Fruit fly (Drosophila melanogaster) ovary, adult (tissue): ENCODE data around the gene Bgb.

ENCODE experiments used
- CG17801 ChIP-seq: fragments of 200-800 bp; optimal IDR thresholded peaks from 2 replicates; lab custom pipeline; 2019; ENCODE audit warnings: missing biosample characterization, mild to moderate bottlenecking, missing genetic modification characterization, moderate library complexity; ENCODE audit not compliant: partially characterized antibody

Gene Bgb

dm6 chr3L:1639185-1639812, at the start of gene Bgb, which contains the start of gene Mettl2:
Gene Bgb (plus strand): TSS chr3L:1639711.
Gene Mettl2 (minus strand): TSS chr3L:1639235.
- TF ChIP-seq CG17801 (GFP tag; lab: Kevin White, UChicago) = peak; percentile 77

DNA sequence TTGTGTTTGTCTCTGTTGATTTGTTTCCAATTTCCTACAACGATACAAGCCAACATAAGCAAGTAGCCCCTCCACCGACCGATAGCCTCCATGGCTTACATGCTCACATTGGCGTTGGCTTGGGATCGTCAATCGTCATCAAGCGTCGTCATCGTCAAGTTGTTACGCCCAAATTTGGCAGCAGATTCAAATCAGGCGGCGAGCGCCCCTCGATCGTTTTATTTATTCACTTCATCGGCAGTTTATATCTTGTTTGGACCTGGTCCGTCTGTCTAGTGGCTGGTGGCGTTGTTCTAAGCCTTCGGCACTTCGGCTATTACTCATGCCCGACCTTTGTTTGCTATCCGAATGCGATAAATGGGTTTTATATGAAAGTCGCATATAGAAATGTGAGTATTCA, 49.3 kb upstream of the Bgb start:
- no peak for TF ChIP-seq CG17801 (GFP tag; lab: Kevin White, UChicago)

dm6 chr3L:1591692-1592371, 47.7 kb upstream of the Bgb start:
- no peak for TF ChIP-seq CG17801 (GFP tag; lab: Kevin White, UChicago)

- peak; percentile 40 for TF ChIP-seq CG17801 (GFP tag; lab: Kevin White, UChicago)
These were observed 46.6 kb upstream of the Bgb start for dm6 chr3L:1592822-1593452.

dm6 chr3L:1602064-1602832, 37.3 kb upstream of the Bgb start, which contains the start of gene CG12104:
Gene CG12104 (minus strand): TSS chr3L:1602674.
- no peak for TF ChIP-seq CG17801 (GFP tag; lab: Kevin White, UChicago)

dm6 chr3L:1602833-1603128, 36.7 kb upstream of the Bgb start, which contains the start of the genes CG18170 and CG33791:
Gene CG18170 (plus strand): TSS chr3L:1602954.
Gene CG33791 (plus strand): TSS chr3L:1602954.
- TF ChIP-seq CG17801 (GFP tag; lab: Kevin White, UChicago) = no peak

- no peak for TF ChIP-seq CG17801 (GFP tag; lab: Kevin White, UChicago)
These were observed 29.9 kb upstream of the Bgb start for dm6 chr3L:1609611-1610010.

DNA sequence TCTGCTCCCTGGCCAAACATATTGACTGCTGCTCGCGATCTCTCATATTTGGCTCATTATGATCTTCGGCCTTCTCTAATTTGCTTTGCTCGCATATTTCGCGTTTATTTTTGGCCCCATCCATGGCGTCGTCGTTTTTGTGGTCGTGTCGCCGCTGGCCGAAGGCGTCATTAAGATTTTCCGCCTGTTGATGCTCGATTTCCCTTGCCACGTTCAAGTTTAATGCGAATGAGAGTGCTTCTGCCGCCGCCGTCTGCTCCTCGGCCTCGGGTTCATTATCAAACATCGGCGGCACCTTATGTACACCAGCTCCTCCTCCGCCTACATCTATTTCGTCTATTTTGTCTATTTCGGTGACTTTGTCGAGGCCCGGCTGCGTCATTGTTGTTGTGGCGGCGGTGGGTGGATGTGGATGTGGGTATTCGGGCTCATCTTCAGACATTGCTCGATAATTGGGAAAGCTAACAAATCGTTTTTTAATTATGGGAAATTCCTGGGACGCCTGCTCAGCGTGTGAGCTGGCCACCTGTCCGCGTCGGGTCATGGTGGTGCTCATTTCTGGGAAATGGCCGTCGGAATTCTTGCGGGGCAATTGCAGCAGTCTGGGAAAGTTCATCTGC, 24.9 kb upstream of the Bgb start:
- TF ChIP-seq CG17801 (GFP tag; lab: Kevin White, UChicago) = no peak

DNA sequence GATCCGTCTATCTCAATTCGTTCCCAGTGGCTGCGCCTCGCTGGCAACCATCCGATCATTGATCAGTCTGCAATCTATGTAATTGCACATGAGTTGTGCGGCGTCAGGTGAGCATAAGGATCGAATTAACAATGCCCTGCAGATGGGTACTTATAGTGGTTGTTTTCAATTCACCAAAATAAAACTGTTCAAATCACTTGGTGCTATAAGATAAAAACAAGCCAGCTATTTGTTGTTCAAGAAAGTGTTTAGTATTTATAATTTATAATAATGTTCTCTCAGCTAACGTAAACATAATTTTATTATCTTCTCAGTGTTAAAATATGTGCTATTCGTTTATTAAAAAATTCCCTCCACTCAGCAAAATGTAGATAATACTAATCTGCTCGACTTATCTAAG, 23.8 kb upstream of the Bgb start, which contains the start of gene CG12105:
TSS of gene CG12105 (minus strand) at position 101 of the 400 bp plus-strand sequence.
- TF ChIP-seq CG17801 (GFP tag; lab: Kevin White, UChicago) = no peak

DNA sequence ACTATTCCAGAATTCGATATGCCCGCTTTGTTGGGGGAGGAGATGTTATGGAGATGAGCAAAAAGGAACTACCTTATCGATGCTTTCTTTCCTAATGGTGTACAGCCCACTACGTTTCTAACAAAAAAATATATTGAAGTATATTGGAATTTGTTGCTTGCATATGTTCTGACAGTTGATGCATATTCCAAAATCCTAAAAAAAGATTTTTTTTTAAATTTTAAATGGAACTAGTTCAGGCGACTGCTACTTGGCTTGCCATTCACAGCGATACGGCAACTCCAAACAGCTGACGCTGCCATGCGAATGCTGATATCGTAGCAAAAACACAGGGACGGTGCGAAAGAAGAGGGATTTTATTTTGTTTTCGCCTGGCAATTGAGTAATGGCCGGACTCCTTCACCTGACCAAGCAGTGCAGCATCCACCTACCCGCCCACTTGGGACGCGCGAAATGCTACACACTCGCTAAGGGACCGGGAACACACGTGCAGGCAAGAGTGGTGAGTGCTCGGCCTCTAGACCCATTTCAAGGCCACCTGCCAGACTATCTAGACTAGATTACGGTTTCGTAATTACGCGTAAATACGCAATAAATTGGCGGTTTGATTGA, 21.3 kb upstream of the Bgb start, which contains the start of the genes CG13926, ABCB7 and CG33230:
TSS of gene CG13926 (minus strand) at position 43 of the 612 bp plus-strand sequence.
TSS of gene ABCB7 (plus strand) at position 299 of the 612 bp plus-strand sequence.
TSS of gene CG33230 (plus strand) at position 299 of the 612 bp plus-strand sequence.
- peak; percentile 39 for TF ChIP-seq CG17801 (GFP tag; lab: Kevin White, UChicago)

- TF ChIP-seq CG17801 (GFP tag; lab: Kevin White, UChicago) = no peak
These were observed 12.6 kb upstream of the Bgb start for dm6 chr3L:1626924-1627323.

dm6 chr3L:1628176-1628866, 11.2 kb upstream of the Bgb start, which contains the start of gene CG13928:
Gene CG13928 (minus strand): TSS chr3L:1628377.
- no peak for TF ChIP-seq CG17801 (GFP tag; lab: Kevin White, UChicago)
